Worm (Caenorhabditis elegans): ENCODE data around the gene F48E8.4.

- TF ChIP-seq ztf-11 (tag; optimal IDR thresholded peaks at IDR 0.05): no peak
- no peak for TF ChIP-seq nhr-28 (tag; optimal IDR thresholded peaks at IDR 0.05)
- TF ChIP-seq lin-13 (tag; optimal IDR thresholded peaks at IDR 0.05): no peak
- no peak for TF ChIP-seq mab-5 (tag; optimal IDR thresholded peaks at IDR 0.05)
- no peak for TF ChIP-seq pha-4 (tag; optimal IDR thresholded peaks at IDR 0.05)
- no peak for TF ChIP-seq mls-2 (tag; optimal IDR thresholded peaks at IDR 0.05)
- TF ChIP-seq snpc-4 (tag; optimal IDR thresholded peaks at IDR 0.05): no peak
- no peak for TF ChIP-seq tbx-8 (GFP tag; optimal IDR thresholded peaks at IDR 0.05)
- TF ChIP-seq nhr-12 (tag; optimal IDR thresholded peaks at IDR 0.05): no peak
- no peak for TF ChIP-seq sptf-1 (tag; optimal IDR thresholded peaks at IDR 0.05)
Measured at ce11 chrIII:5502915-5503575, 49.7 kb downstream of the F48E8.4 start.
